Fruit fly (Drosophila melanogaster): ENCODE data around the gene Elovl7.
A peak's percentile ranks its signal among the peaks of the same experiment; 100 is the strongest.

Gene Elovl7

DNA sequence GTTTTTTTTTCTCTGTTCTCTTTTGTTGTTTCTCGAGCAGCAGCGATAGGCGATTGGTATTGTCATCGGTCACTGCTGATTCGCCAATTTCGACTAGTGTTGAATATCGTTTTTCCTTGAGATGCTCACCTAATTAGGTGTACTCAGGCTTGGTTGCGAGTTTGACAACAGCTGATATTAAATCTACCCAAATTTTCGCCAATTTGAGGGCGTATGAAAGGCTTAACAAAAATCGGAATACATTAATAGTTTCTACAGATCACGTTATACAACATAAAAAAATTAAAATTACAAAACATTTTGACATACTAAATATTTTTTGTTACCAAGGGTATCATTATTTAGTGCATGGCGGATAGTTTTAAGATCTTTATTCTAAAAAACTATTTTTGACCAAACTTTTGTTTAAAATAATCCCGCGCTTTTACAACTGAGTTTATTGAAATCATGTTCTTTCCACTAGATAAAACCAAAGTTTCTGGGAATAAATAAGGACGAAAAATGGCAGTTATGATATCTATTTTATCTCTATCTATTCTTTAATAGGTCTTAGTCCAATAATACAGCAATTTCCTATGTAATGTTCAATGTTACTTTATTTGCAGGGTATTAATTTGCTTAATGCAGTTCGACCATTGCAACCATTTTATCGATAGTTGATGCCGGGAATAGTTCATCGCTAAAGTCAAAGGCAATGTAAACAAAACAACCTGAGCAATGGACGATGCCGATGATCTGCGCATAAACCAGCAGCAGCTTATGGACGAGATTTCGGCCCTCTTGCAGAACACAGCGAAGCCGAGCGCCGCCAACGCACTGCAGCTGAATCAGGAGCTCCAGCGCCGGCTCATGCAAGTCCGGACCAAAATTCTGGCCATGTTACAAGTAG is 17.7 kb upstream of the Elovl7 start, which contains the start of the genes CG10435 and Pbp95 (continued):
- TF ChIP-seq Taf1 (GFP tag; IDR thresholded peaks at IDR 0.05) (peak; percentile 44), CG7556 (GFP tag; optimal IDR thresholded peaks at IDR 0.05) (no peak), cato (GFP tag; optimal IDR thresholded peaks at IDR 0.05; ENCODE audit: borderline replicate concordance) (peak; percentile 23), Xbp1 (GFP tag; optimal IDR thresholded peaks at IDR 0.05) (peak; percentile 66), CG15696 (tag; optimal IDR thresholded peaks at IDR 0.05) (no peak), CG32767 (GFP tag; IDR thresholded peaks at IDR 0.05) (no peak), jumu (GFP tag; optimal IDR thresholded peaks at IDR 0.05) (no peak), CG13296 (GFP tag; optimal IDR thresholded peaks at IDR 0.05) (no peak), lov (optimal IDR thresholded peaks at IDR 0.05) (no peak), lov (GFP tag; IDR thresholded peaks at IDR 0.05) (no peak), CG12744 (GFP tag; optimal IDR thresholded peaks at IDR 0.05) (no peak), CG10147 (GFP tag; optimal IDR thresholded peaks at IDR 0.05) (no peak), shn (GFP tag; optimal IDR thresholded peaks at IDR 0.05) (no peak), CG8924 (tag; optimal IDR thresholded peaks at IDR 0.05) (no peak), CG9817 (tag; optimal IDR thresholded peaks at IDR 0.05) (peak; percentile 42), CG3065 (GFP tag; optimal IDR thresholded peaks at IDR 0.05) (no peak), ci (GFP tag; IDR thresholded peaks at IDR 0.05) (peak; percentile 68), Drgx (GFP tag; IDR thresholded peaks at IDR 0.05) (no peak; the same call in 1 of the 2 replicates), CG10565 (GFP tag; optimal IDR thresholded peaks at IDR 0.05) (no peak), dan (GFP tag; IDR thresholded peaks at IDR 0.05) (no peak), CG13287 (GFP tag; IDR thresholded peaks at IDR 0.05; ENCODE audit: partially characterized antibody) (peak; percentile 76), Dp (GFP tag; optimal IDR thresholded peaks at IDR 0.05) (no peak), scrt (GFP tag; optimal IDR thresholded peaks at IDR 0.05) (no peak), CG9932 (GFP tag; IDR thresholded peaks at IDR 0.05) (peak; percentile 79), CG4617 (GFP tag; optimal IDR thresholded peaks at IDR 0.05; ENCODE audit: borderline replicate concordance) (no peak), CkIIα-i1 (GFP tag; IDR thresholded peaks at IDR 0.05) (no peak), twi (tag; optimal IDR thresholded peaks at IDR 0.05) (no peak), Sin3A (optimal IDR thresholded peaks at IDR 0.05) (no peak), trh (GFP tag; optimal IDR thresholded peaks at IDR 0.05) (no peak), Lpt (GFP tag; optimal IDR thresholded peaks at IDR 0.05) (no peak), sug (tag; optimal IDR thresholded peaks at IDR 0.05) (no peak), CG4707 (GFP tag; optimal IDR thresholded peaks at IDR 0.05) (no peak), CG9609 (GFP tag; optimal IDR thresholded peaks at IDR 0.05) (peak; percentile 38), CG13123 (GFP tag; optimal IDR thresholded peaks at IDR 0.05) (no peak), CG17385 (GFP tag; optimal IDR thresholded peaks at IDR 0.05) (no peak), ewg (GFP tag; optimal IDR thresholded peaks at IDR 0.05) (no peak), tll (GFP tag; optimal IDR thresholded peaks at IDR 0.05) (peak in 1 of 2 experiments; percentile 98), Hand (GFP tag; optimal IDR thresholded peaks at IDR 0.05) (no peak), CG31388 (GFP tag; optimal IDR thresholded peaks at IDR 0.05) (no peak), Hmx (GFP tag; optimal IDR thresholded peaks at IDR 0.05) (peak; percentile 39), CG4820 (GFP tag; optimal IDR thresholded peaks at IDR 0.05) (peak; percentile 27), HmgZ (tag; optimal IDR thresholded peaks at IDR 0.05) (peak; percentile 54), grau (tag; optimal IDR thresholded peaks at IDR 0.05) (no peak), CoRest (tag; optimal IDR thresholded peaks at IDR 0.05) (no peak), Ets65A (GFP tag) (peak; percentile 70), CG2199 (GFP tag; IDR thresholded peaks at IDR 0.05) (no peak), CG42726 (GFP tag; IDR thresholded peaks at IDR 0.05; ENCODE audit: partially characterized antibody) (no peak), ham (GFP tag; IDR thresholded peaks at IDR 0.05) (no peak), lab (GFP tag; optimal IDR thresholded peaks at IDR 0.05) (no peak), crc (GFP tag; optimal IDR thresholded peaks at IDR 0.05) (peak; percentile 51)

All from whole organism, embryonic.